Fruit fly (Drosophila melanogaster) S2 (cell line): Measurements from ENCODE around the gene Unc50.

ENCODE experiments used
- CG8478 ChIP-seq: fragments of >200 bp; optimal IDR thresholded peaks from 2 replicates; lab custom pipeline; 2018
- CTCF ChIP-seq, 2 experiments: fragments of >200 bp; optimal IDR thresholded peaks; 2 replicates each; lab custom pipeline; 2018

- TF ChIP-seq CTCF (optimal IDR thresholded peaks at IDR 0.05; lab: Kevin White, UChicago) (no peak), CG8478 (lab: Kevin White, UChicago) (no peak)
Measured at dm6 chr3R:8669029-8669707, 7.2 kb downstream of the Unc50 start.
